Worm (Caenorhabditis elegans): ENCODE measurements around the gene srg-40.

DNA sequence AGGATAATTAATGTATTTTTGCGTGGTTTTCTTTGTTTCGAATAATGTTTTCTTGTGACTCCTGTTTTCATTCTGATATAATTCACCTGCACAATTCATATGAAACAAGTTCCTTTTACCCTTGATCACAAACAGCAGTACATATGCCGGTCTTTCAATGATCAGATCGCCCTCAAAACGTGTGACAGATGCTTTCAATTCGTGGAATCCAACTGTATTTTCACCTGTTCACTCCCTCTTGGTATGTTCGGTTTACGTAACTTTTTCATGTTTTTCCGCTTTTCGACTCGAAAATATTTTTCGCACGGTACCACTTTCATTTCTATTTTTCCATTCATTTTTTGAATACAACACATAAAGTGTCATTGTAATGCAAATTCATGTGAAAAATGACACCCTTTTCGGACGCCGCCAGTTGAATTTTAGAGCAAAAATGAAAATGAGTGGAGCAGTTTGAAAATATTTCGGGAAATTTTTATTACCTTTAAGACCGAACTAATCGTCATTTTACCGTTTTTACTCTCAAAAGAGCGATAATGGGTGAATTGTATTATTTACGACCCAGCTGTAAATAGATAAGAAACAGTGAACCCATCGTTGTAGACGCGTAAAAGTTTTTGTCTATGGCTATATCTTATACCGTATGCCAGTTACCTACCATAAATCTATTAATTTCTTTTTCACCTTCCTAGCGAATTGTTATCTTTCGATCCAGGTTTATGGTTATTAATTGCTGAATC is 37.6 kb upstream of the srg-40 start, which contains the start of gene K10D6.4:
- TF ChIP-seq blmp-1 (tag; optimal IDR thresholded peaks at IDR 0.05) (no peak), lin-13 (tag; optimal IDR thresholded peaks at IDR 0.05) (no peak), unc-62 (GFP tag; optimal IDR thresholded peaks at IDR 0.05) (no peak), snpc-4 (tag; optimal IDR thresholded peaks at IDR 0.05) (no peak), unc-39 (tag; optimal IDR thresholded peaks at IDR 0.05) (no peak), nhr-237 (tag; optimal IDR thresholded peaks at IDR 0.05) (no peak), mab-5 (tag; optimal IDR thresholded peaks at IDR 0.05) (no peak), drap-1 (GFP tag; optimal IDR thresholded peaks at IDR 0.05) (no peak), nhr-76 (tag; optimal IDR thresholded peaks at IDR 0.05) (no peak), mep-1 (tag; optimal IDR thresholded peaks at IDR 0.05) (no peak), sem-2 (GFP tag; optimal IDR thresholded peaks at IDR 0.05) (no peak)
